Fruit fly (Drosophila melanogaster) whole organism, embryonic: ENCODE data around the gene Polr3F.

Experiments used
- Antp ChIP-seq: fragments of 200-800 bp; sonication (Bioruptor generic); optimal IDR thresholded peaks from 3 replicates; lab custom pipeline; 2016; ENCODE audit warnings: missing biosample characterization, missing genetic modification characterization
- Bteb2 ChIP-seq: fragments of 200-800 bp; sonication (Bioruptor generic); optimal IDR thresholded peaks from 2 replicates; lab custom pipeline; 2016; ENCODE audit warnings: missing biosample characterization, missing genetic modification characterization
- CG1024 ChIP-seq: fragments of 200-800 bp; sonication (Bioruptor generic); IDR thresholded peaks from 2 replicates; pipeline ENCODE4 v1.3.6; 2022; ENCODE audit warnings: missing biosample characterization, missing genetic modification characterization
- CG12769 ChIP-seq: fragments of 200-800 bp; sonication (Bioruptor generic); optimal IDR thresholded peaks from 2 replicates; lab custom pipeline; 2019; ENCODE audit warnings: missing biosample characterization, mild to moderate bottlenecking, missing genetic modification characterization, moderate library complexity
- CG13296 ChIP-seq: fragments of 200-800 bp; sonication (Bioruptor generic); optimal IDR thresholded peaks from 3 replicates; lab custom pipeline; 2018; ENCODE audit warnings: missing biosample characterization, mild to moderate bottlenecking, missing genetic modification characterization
- CG14860 ChIP-seq: fragments of 200-800 bp; sonication (Bioruptor generic); IDR thresholded peaks from 3 replicates; pipeline ENCODE4 v1.3.6; 2022; ENCODE audit warnings: missing biosample characterization, missing genetic modification characterization; ENCODE audit not compliant: partially characterized antibody
- CG15073 ChIP-seq: fragments of 200-800 bp; sonication (Bioruptor generic); optimal IDR thresholded peaks from 2 replicates; lab custom pipeline; 2016; ENCODE audit warnings: missing biosample characterization, missing genetic modification characterization
- CG15696 ChIP-seq: fragments of 200-800 bp; sonication (Bioruptor generic); optimal IDR thresholded peaks from 2 replicates; lab custom pipeline; 2019; ENCODE audit warnings: missing biosample characterization, mild to moderate bottlenecking, missing genetic modification characterization, moderate library complexity
- CG2116 ChIP-seq: fragments of 200-800 bp; sonication (Bioruptor generic); optimal IDR thresholded peaks from 3 replicates; lab custom pipeline; 2018; ENCODE audit warnings: missing biosample characterization, mild to moderate bottlenecking, missing genetic modification characterization
- CG2129 ChIP-seq: fragments of 200-800 bp; sonication (Bioruptor generic); IDR thresholded peaks from 2 replicates; pipeline ENCODE4 v1.3.6; 2022; ENCODE audit warnings: missing biosample characterization, missing genetic modification characterization; ENCODE audit not compliant: partially characterized antibody
- CG2199 ChIP-seq: fragments of 200-800 bp; sonication (Bioruptor generic); IDR thresholded peaks from 3 replicates; pipeline ENCODE4 v1.3.6; 2022; ENCODE audit warnings: missing biosample characterization, missing genetic modification characterization
- CG32532 ChIP-seq: fragments of 200-800 bp; sonication (Bioruptor generic); IDR thresholded peaks from 2 replicates; pipeline ENCODE4 v1.3.6; 2022; ENCODE audit warnings: missing biosample characterization, missing genetic modification characterization
- CG32767 ChIP-seq: fragments of 200-800 bp; sonication (Bioruptor generic); IDR thresholded peaks from 2 replicates; pipeline ENCODE4 v1.3.6; 2022; ENCODE audit warnings: missing biosample characterization, missing genetic modification characterization
- CG33557 ChIP-seq: fragments of 200-800 bp; sonication (Bioruptor generic); optimal IDR thresholded peaks from 2 replicates; lab custom pipeline; 2019; ENCODE audit warnings: missing biosample characterization, mild to moderate bottlenecking, missing genetic modification characterization, moderate library complexity
- CG3407 ChIP-seq: fragments of 200-800 bp; sonication (Bioruptor generic); optimal IDR thresholded peaks from 2 replicates; lab custom pipeline; 2018; ENCODE audit warnings: missing biosample characterization, mild to moderate bottlenecking, missing genetic modification characterization
- CG34376 ChIP-seq: fragments of 200-800 bp; sonication (Bioruptor generic); optimal IDR thresholded peaks from 2 replicates; lab custom pipeline; 2018; ENCODE audit warnings: missing biosample characterization, mild to moderate bottlenecking, missing genetic modification characterization
- CG34422 ChIP-seq: fragments of 200-800 bp; sonication (Bioruptor generic); IDR thresholded peaks from 3 replicates; pipeline ENCODE4 v1.3.6; 2022; ENCODE audit warnings: missing biosample characterization, missing genetic modification characterization
- CG4730 ChIP-seq: fragments of 200-800 bp; sonication (Bioruptor generic); IDR thresholded peaks from 2 replicates; pipeline ENCODE4 v1.3.6; 2022; ENCODE audit warnings: missing biosample characterization, missing genetic modification characterization
- CG7928 ChIP-seq: fragments of 200-800 bp; sonication (Bioruptor generic); optimal IDR thresholded peaks from 2 replicates; lab custom pipeline; 2017; ENCODE audit warnings: missing biosample characterization, mild to moderate bottlenecking, missing genetic modification characterization
- CTCF ChIP-seq: fragments of 200-800 bp; sonication (Bioruptor generic); optimal IDR thresholded peaks from 2 replicates; lab custom pipeline; 2017; ENCODE audit warnings: missing biosample characterization, mild to moderate bottlenecking, missing genetic modification characterization, moderate library complexity
- Dp ChIP-seq: fragments of 200-800 bp; sonication (Bioruptor generic); optimal IDR thresholded peaks from 2 replicates; lab custom pipeline; 2018; ENCODE audit warnings: missing biosample characterization, mild to moderate bottlenecking, missing genetic modification characterization, moderate library complexity
- H2.0 ChIP-seq: fragments of 200-800 bp; sonication (Bioruptor generic); IDR thresholded peaks from 2 replicates; pipeline ENCODE4 v1.3.6; 2022; ENCODE audit warnings: missing biosample characterization, missing genetic modification characterization
- MBD-R2 ChIP-seq: fragments of 200-800 bp; sonication (Bioruptor generic); IDR thresholded peaks from 2 replicates; pipeline ENCODE4 v1.3.6; 2022; ENCODE audit warnings: missing biosample characterization, missing genetic modification characterization
- Mes4 ChIP-seq: fragments of 200-800 bp; sonication (Bioruptor generic); optimal IDR thresholded peaks from 2 replicates; lab custom pipeline; 2016; ENCODE audit warnings: missing biosample characterization, missing genetic modification characterization
- Oli ChIP-seq: fragments of 200-800 bp; sonication (Bioruptor generic); optimal IDR thresholded peaks from 2 replicates; lab custom pipeline; 2018; ENCODE audit warnings: missing biosample characterization, mild to moderate bottlenecking, missing genetic modification characterization, moderate library complexity
- Sry-β ChIP-seq: fragments of 200-800 bp; sonication (Bioruptor generic); optimal IDR thresholded peaks from 2 replicates; lab custom pipeline; 2018; ENCODE audit warnings: missing biosample characterization, mild to moderate bottlenecking, missing genetic modification characterization, moderate library complexity
- YL-1 ChIP-seq: fragments of 200-800 bp; sonication (Bioruptor generic); optimal IDR thresholded peaks from 3 replicates; lab custom pipeline; 2017; ENCODE audit warnings: missing biosample characterization, mild to moderate bottlenecking, missing genetic modification characterization
- ato ChIP-seq: fragments of 200-800 bp; sonication (Bioruptor generic); IDR thresholded peaks from 2 replicates; pipeline ENCODE4 v1.3.6; 2022; ENCODE audit warnings: missing biosample characterization, missing genetic modification characterization; ENCODE audit not compliant: partially characterized antibody
- bcd ChIP-seq: fragments of 200-800 bp; sonication (Bioruptor generic); optimal IDR thresholded peaks from 2 replicates; lab custom pipeline; 2017; ENCODE audit warnings: missing biosample characterization, mild to moderate bottlenecking, missing genetic modification characterization
- bsh ChIP-seq, 2 experiments: fragments of 200-800 bp; sonication (Bioruptor generic); optimal IDR thresholded peaks; 2 replicates each; lab custom pipeline; 2017 to 2018; ENCODE audit warnings: mild to moderate bottlenecking in 2 of 2, missing biosample characterization in 2 of 2, missing genetic modification characterization in 2 of 2, moderate library complexity in 1 of 2
- cg ChIP-seq: fragments of 200-800 bp; sonication (Bioruptor generic); optimal IDR thresholded peaks from 3 replicates; lab custom pipeline; 2019; ENCODE audit warnings: missing biosample characterization, mild to moderate bottlenecking, missing genetic modification characterization, moderate library complexity
- chn ChIP-seq: fragments of 200-800 bp; sonication (Bioruptor generic); optimal IDR thresholded peaks from 2 replicates; lab custom pipeline; 2016; ENCODE audit warnings: missing biosample characterization, missing genetic modification characterization
- dati ChIP-seq: fragments of 200-800 bp; sonication (Bioruptor generic); IDR thresholded peaks from 2 replicates; pipeline ENCODE4 v1.3.6; 2022; ENCODE audit warnings: missing biosample characterization, missing genetic modification characterization
- disco-r ChIP-seq: fragments of 200-800 bp; sonication (Bioruptor generic); optimal IDR thresholded peaks from 2 replicates; lab custom pipeline; 2016; ENCODE audit warnings: missing biosample characterization, missing genetic modification characterization
- gem ChIP-seq: fragments of 200-800 bp; sonication (Bioruptor generic); optimal IDR thresholded peaks from 2 replicates; lab custom pipeline; 2019; ENCODE audit warnings: missing biosample characterization, mild to moderate bottlenecking, missing genetic modification characterization, moderate library complexity
- gsb-n ChIP-seq: fragments of 200-800 bp; sonication (Bioruptor generic); optimal IDR thresholded peaks from 3 replicates; lab custom pipeline; 2018; ENCODE audit warnings: missing biosample characterization, mild to moderate bottlenecking, missing genetic modification characterization
- kah ChIP-seq: fragments of 200-800 bp; sonication (Bioruptor generic); optimal IDR thresholded peaks from 2 replicates; lab custom pipeline; 2018; ENCODE audit warnings: missing biosample characterization, mild to moderate bottlenecking, missing genetic modification characterization
- ken ChIP-seq: fragments of 200-800 bp; sonication (Bioruptor generic); IDR thresholded peaks from 3 replicates; pipeline ENCODE4 v1.3.6; 2022; ENCODE audit warnings: missing biosample characterization, missing genetic modification characterization
- lab ChIP-seq: fragments of 200-800 bp; sonication (Bioruptor generic); optimal IDR thresholded peaks from 3 replicates; lab custom pipeline; 2017; ENCODE audit warnings: missing biosample characterization, missing genetic modification characterization, mild to moderate bottlenecking, moderate library complexity, missing genetic modification reagents
- lmd ChIP-seq: fragments of 200-800 bp; sonication (Bioruptor generic); IDR thresholded peaks from 2 replicates; pipeline ENCODE4 v1.3.6; 2022; ENCODE audit warnings: missing biosample characterization, missing genetic modification characterization
- nmo ChIP-seq: fragments of 200-800 bp; sonication (Bioruptor generic); optimal IDR thresholded peaks from 2 replicates; lab custom pipeline; 2018; ENCODE audit warnings: missing biosample characterization, mild to moderate bottlenecking, missing genetic modification characterization, moderate library complexity
- odd ChIP-seq: fragments of 200-800 bp; sonication (Bioruptor generic); optimal IDR thresholded peaks from 2 replicates; lab custom pipeline; 2017; ENCODE audit warnings: missing biosample characterization, mild to moderate bottlenecking, missing genetic modification characterization
- prd ChIP-seq, 3 experiments: fragments of >200 bp in 2 of 3; fragments of 200-800 bp in 1 of 3; sonication (Bioruptor generic) in 1 of 3; optimal IDR thresholded peaks in 2 of 3; IDR thresholded peaks in 1 of 3; 2 replicates in 2 of 3; 3 replicates in 1 of 3; pipeline versions ENCODE4 v1.3.6 to Lab custom; 2017 to 2022; ENCODE audit warnings: missing biosample characterization in 1 of 3, missing genetic modification characterization in 1 of 3
- pzg ChIP-seq: fragments of 200-800 bp; sonication (Bioruptor generic); optimal IDR thresholded peaks from 3 replicates; lab custom pipeline; 2018; ENCODE audit warnings: missing biosample characterization, mild to moderate bottlenecking, missing genetic modification characterization, moderate library complexity
- sna ChIP-seq: fragments of 200-800 bp; sonication (Bioruptor generic); IDR thresholded peaks from 2 replicates; pipeline ENCODE4 v1.3.6; 2022; ENCODE audit warnings: missing biosample characterization, missing genetic modification characterization; ENCODE audit not compliant: partially characterized antibody
- tin ChIP-seq: fragments of 200-800 bp; sonication (Bioruptor generic); optimal IDR thresholded peaks from 3 replicates; lab custom pipeline; 2016; ENCODE audit warnings: missing biosample characterization, missing genetic modification characterization
- trh ChIP-seq: fragments of 200-800 bp; sonication (Bioruptor generic); optimal IDR thresholded peaks from 2 replicates; lab custom pipeline; 2016; ENCODE audit warnings: missing biosample characterization, missing genetic modification characterization
- usp ChIP-seq: fragments of >200 bp; optimal IDR thresholded peaks from 2 replicates; lab custom pipeline; 2017; ENCODE audit warnings: missing biosample characterization, missing genetic modification characterization

Polr3F gene

dm6 chr3R:22356464-22357410, 10.4 kb downstream of the Polr3F start, which contains the start of gene Sar1 (continued):
- TF ChIP-seq Mes4 (GFP tag; lab: Kevin White, UChicago): peak; percentile 26
- TF ChIP-seq disco-r: peak; percentile 26
- TF ChIP-seq CG7928: peak; percentile 97
- peak; percentile 11 for TF ChIP-seq lab
- peak; percentile 81 for TF ChIP-seq CG14860 (GFP tag; lab: Robert Waterston, UW)
- TF ChIP-seq sna (GFP tag; lab: Robert Waterston, UW): peak; percentile 95
- TF ChIP-seq gem: peak; percentile 16
- no peak for TF ChIP-seq CG3407 (GFP tag; lab: Kevin White, UChicago)
- TF ChIP-seq MBD-R2 (GFP tag; lab: Robert Waterston, UW): peak; percentile 16; the same call in 1 of the 2 replicates
- no peak for TF ChIP-seq lmd (GFP tag; lab: Robert Waterston, UW)
- peak; percentile 96 for TF ChIP-seq cg
- 0 out of 2 replicates have a peak, but pooled peaks have one; percentile 9 for TF ChIP-seq CG32532
- TF ChIP-seq Oli (tag; lab: Kevin White, UChicago): no peak
- peak; percentile 80 for TF ChIP-seq YL-1 (GFP tag; lab: Kevin White, UChicago)
- TF ChIP-seq CG32767 (GFP tag; lab: Robert Waterston, UW): no peak
- TF ChIP-seq usp (GFP tag; lab: Kevin White, UChicago): no peak
- no peak for TF ChIP-seq bsh (GFP tag; optimal IDR thresholded peaks at IDR 0.05; lab: Kevin White, UChicago)
- TF ChIP-seq bcd: peak; percentile 29
- no peak for TF ChIP-seq ken (GFP tag; lab: Robert Waterston, UW)
- no peak for TF ChIP-seq CG15073 (GFP tag; lab: Kevin White, UChicago)
- no peak for TF ChIP-seq CG4730
- TF ChIP-seq CG2129 (GFP tag; lab: Robert Waterston, UW): peak; percentile 92
- TF ChIP-seq H2.0 (GFP tag; lab: Robert Waterston, UW): 0 out of 2 replicates have a peak, but pooled peaks have one; percentile 9
- TF ChIP-seq CG1024 (GFP tag; lab: Robert Waterston, UW): no peak
- no peak for TF ChIP-seq CG13296 (GFP tag; lab: Kevin White, UChicago)
- TF ChIP-seq CG15696: no peak
- TF ChIP-seq dati (GFP tag; lab: Robert Waterston, UW): no peak
- peak; percentile 70 for TF ChIP-seq gsb-n (tag; lab: Kevin White, UChicago)
- TF ChIP-seq CG34376: peak; percentile 20
- no peak for TF ChIP-seq Sry-β (GFP tag; lab: Kevin White, UChicago)
- peak; percentile 100 for TF ChIP-seq pzg (GFP tag; lab: Kevin White, UChicago)
- peak; percentile 35 for TF ChIP-seq odd (GFP tag; lab: Kevin White, UChicago)
- peak; percentile 84 for TF ChIP-seq nmo (GFP tag; lab: Kevin White, UChicago)
- peak; percentile 23 for TF ChIP-seq Bteb2 (GFP tag; lab: Kevin White, UChicago)
- no peak for TF ChIP-seq CG33557 (GFP tag; lab: Kevin White, UChicago)
- TF ChIP-seq tin (GFP tag; lab: Kevin White, UChicago): no peak
- TF ChIP-seq prd (optimal IDR thresholded peaks at IDR 0.05; lab: Kevin White, UChicago): no peak
- no peak; the same call in 2 of the 3 replicates for TF ChIP-seq prd (GFP tag; IDR thresholded peaks at IDR 0.05; lab: Robert Waterston, UW)
- peak; percentile 51; the same call in 2 of the 3 replicates for TF ChIP-seq CG34422 (GFP tag; lab: Robert Waterston, UW)
- no peak for TF ChIP-seq kah (GFP tag; lab: Kevin White, UChicago)
- TF ChIP-seq CG2199 (GFP tag; lab: Robert Waterston, UW): no peak
- peak; percentile 100 for TF ChIP-seq Dp
- TF ChIP-seq CG2116 (GFP tag; lab: Kevin White, UChicago): peak; percentile 83
- TF ChIP-seq ato (GFP tag; lab: Robert Waterston, UW): peak; percentile 88
- no peak for TF ChIP-seq trh
- peak; percentile 33 for TF ChIP-seq Antp
- no peak for TF ChIP-seq chn (GFP tag; lab: Kevin White, UChicago)
- TF ChIP-seq CTCF: peak; percentile 60
- TF ChIP-seq CG12769 (tag; lab: Kevin White, UChicago): peak; percentile 55
